Worm (Caenorhabditis elegans): ENCODE measurements around the gene F59F5.5.

- TF ChIP-seq fkh-6 (tag; optimal IDR thresholded peaks at IDR 0.05) (no peak), pqm-1 (tag; optimal IDR thresholded peaks at IDR 0.05) (no peak), fkh-10 (GFP tag; optimal IDR thresholded peaks at IDR 0.05) (no peak), pros-1 (tag; optimal IDR thresholded peaks at IDR 0.05) (no peak), pha-4 (tag; optimal IDR thresholded peaks at IDR 0.05) (no peak), elt-2 (tag; optimal IDR thresholded peaks at IDR 0.05) (no peak), hlh-13 (GFP tag; optimal IDR thresholded peaks at IDR 0.05) (no peak), Y22D7AL.16 (tag; optimal IDR thresholded peaks at IDR 0.05) (no peak), ceh-31 (tag; optimal IDR thresholded peaks at IDR 0.05) (peak; percentile 44), ceh-19 (GFP tag; optimal IDR thresholded peaks at IDR 0.05) (peak; percentile 18), zip-5 (tag; optimal IDR thresholded peaks at IDR 0.05) (no peak), unc-42 (tag; optimal IDR thresholded peaks at IDR 0.05) (peak; percentile 45), ama-1 (optimal IDR thresholded peaks at IDR 0.05) (no peak)
Measured at ce11 chrX:10593756-10594376, 48.0 kb downstream of the F59F5.5 start.

Data from whole organism, late embryonic.